Comparison of ENCODE assay signal across 4 worm cellular contexts in genomic region chrII:12799364-12799763, ce11.
A peak's percentile ranks its signal among the peaks of the same experiment; 100 is the strongest.
TF ChIP-seq lines count a peak whose summit lies in the region.

No protein-coding gene starts in this region.

TF ChIP-seq in whole organism, L4 larva, 104 proteins besides CTCF, POLR2A, EP300 and RAD21:
- TF ChIP-seq aly-2 (tag; optimal IDR thresholded peaks at IDR 0.05; lab: Kevin White, UChicago) (no peak), ctbp-1 (GFP tag; IDR thresholded peaks at IDR 0.05; lab: Robert Waterston, UW) (0 out of 2 replicates have a peak, but pooled peaks have one; percentile 8), nhr-76 (tag; optimal IDR thresholded peaks at IDR 0.05; lab: Kevin White, UChicago) (no peak), mdt-29 (GFP tag; IDR thresholded peaks at IDR 0.05; lab: Robert Waterston, UW) (peak; percentile 56; the same call in 1 of the 2 replicates), fkh-10 (GFP tag; optimal IDR thresholded peaks at IDR 0.05; lab: Kevin White, UChicago) (no peak), nhr-28 (tag; optimal IDR thresholded peaks at IDR 0.05; lab: Kevin White, UChicago) (peak; percentile 13)
TF ChIP-seq in whole organism, L4 larva: peak in this region for 3.

TF ChIP-seq in whole organism, midembryonic, 9 proteins besides CTCF, POLR2A, EP300 and RAD21:
- no peak for TF ChIP-seq cog-1 (tag; optimal IDR thresholded peaks at IDR 0.05; lab: Kevin White, UChicago)
- no peak for TF ChIP-seq tab-1 (GFP tag; IDR thresholded peaks at IDR 0.05; lab: Robert Waterston, UW)
- TF ChIP-seq ref-1 (GFP tag; conservative IDR thresholded peaks at IDR 0.05; lab: Robert Waterston, UW): no peak
- TF ChIP-seq klf-2 (GFP tag; conservative IDR thresholded peaks at IDR 0.05; lab: Robert Waterston, UW): no peak
- TF ChIP-seq med-1 (GFP tag; optimal IDR thresholded peaks at IDR 0.05; lab: Kevin White, UChicago; ENCODE audit: insufficient read depth): no peak
- no peak for TF ChIP-seq ztf-29 (GFP tag; IDR thresholded peaks at IDR 0.05; lab: Robert Waterston, UW)
- no peak for TF ChIP-seq T22C8.4 (GFP tag; IDR thresholded peaks at IDR 0.05; lab: Robert Waterston, UW)
- TF ChIP-seq flt-1 (GFP tag; IDR thresholded peaks at IDR 0.05; lab: Robert Waterston, UW): peak; percentile 25; the same call in 1 of the 2 replicates
- 0 out of 2 replicates have a peak, but pooled peaks have one; percentile 8 for TF ChIP-seq ztf-23 (GFP tag; IDR thresholded peaks at IDR 0.05; lab: Robert Waterston, UW)

TF ChIP-seq in whole organism, mixed stage, embryonic, 35 proteins besides CTCF, POLR2A, EP300 and RAD21:
- TF ChIP-seq cnd-1 (tag; optimal IDR thresholded peaks at IDR 0.05; lab: Kevin White, UChicago) (peak; percentile 13), nhr-2 (tag; optimal IDR thresholded peaks at IDR 0.05; lab: Kevin White, UChicago) (peak; percentile 3), tbx-8 (GFP tag; optimal IDR thresholded peaks at IDR 0.05; lab: Kevin White, UChicago) (no peak)

TF ChIP-seq in whole organism, young adult, 124 proteins besides CTCF, POLR2A, EP300 and RAD21:
- TF ChIP-seq ztf-26 (tag; optimal IDR thresholded peaks at IDR 0.05; lab: Kevin White, UChicago) (no peak), snpc-1.3 (tag; optimal IDR thresholded peaks at IDR 0.05; lab: Kevin White, UChicago; ENCODE audit: insufficient read depth) (no peak), hsf-1 (GFP tag; IDR thresholded peaks at IDR 0.05; lab: Robert Waterston, UW) (peak; percentile 79), zim-3 (tag; optimal IDR thresholded peaks at IDR 0.05; lab: Kevin White, UChicago) (no peak), ceh-58 (GFP tag; IDR thresholded peaks at IDR 0.05; lab: Robert Waterston, UW) (no peak)
TF ChIP-seq in whole organism, young adult: peak in this region for 1.
